Fruit fly (Drosophila melanogaster) whole organism, embryonic: ENCODE results near the gene ImpE3.

Experiments
- Antp ChIP-seq: fragments of 200-800 bp; sonication (Bioruptor generic); optimal IDR thresholded peaks from 3 replicates; lab custom pipeline; 2016; ENCODE audit warnings: missing biosample characterization, missing genetic modification characterization
- Atf3 ChIP-seq: fragments of 200-800 bp; sonication (Bioruptor generic); optimal IDR thresholded peaks from 3 replicates; lab custom pipeline; 2016; ENCODE audit warnings: missing biosample characterization, missing genetic modification characterization
- CG10462 ChIP-seq: fragments of 200-800 bp; sonication (Bioruptor generic); optimal IDR thresholded peaks from 2 replicates; lab custom pipeline; 2016; ENCODE audit warnings: missing biosample characterization, missing genetic modification characterization
- CG11085 ChIP-seq: fragments of 200-800 bp; sonication (Bioruptor generic); IDR thresholded peaks from 2 replicates; pipeline ENCODE4 v1.3.6; 2022; ENCODE audit warnings: missing biosample characterization, missing genetic modification characterization
- CG12155 ChIP-seq: fragments of 200-800 bp; sonication (Bioruptor generic); optimal IDR thresholded peaks from 3 replicates; lab custom pipeline; 2016; ENCODE audit warnings: missing biosample characterization, missing genetic modification characterization
- CG1233 ChIP-seq: fragments of 200-800 bp; sonication (Bioruptor generic); optimal IDR thresholded peaks from 4 replicates; lab custom pipeline; 2018; ENCODE audit warnings: missing biosample characterization, mild to moderate bottlenecking, missing genetic modification characterization
- CG15073 ChIP-seq: fragments of 200-800 bp; sonication (Bioruptor generic); optimal IDR thresholded peaks from 2 replicates; lab custom pipeline; 2016; ENCODE audit warnings: missing biosample characterization, missing genetic modification characterization
- CG15696 ChIP-seq: fragments of 200-800 bp; sonication (Bioruptor generic); optimal IDR thresholded peaks from 2 replicates; lab custom pipeline; 2019; ENCODE audit warnings: missing biosample characterization, mild to moderate bottlenecking, missing genetic modification characterization, moderate library complexity
- CG6175 ChIP-seq: fragments of 200-800 bp; sonication (Bioruptor generic); IDR thresholded peaks from 3 replicates; pipeline ENCODE4 v1.3.6; 2022; ENCODE audit warnings: missing biosample characterization, missing genetic modification characterization
- CG6791 ChIP-seq: fragments of 200-800 bp; sonication (Bioruptor generic); IDR thresholded peaks from 3 replicates; pipeline ENCODE4 v1.3.6; 2022; ENCODE audit warnings: missing biosample characterization, missing genetic modification characterization; ENCODE audit not compliant: partially characterized antibody
- CG6854 ChIP-seq: fragments of 200-800 bp; sonication (Bioruptor generic); optimal IDR thresholded peaks from 3 replicates; lab custom pipeline; 2017; ENCODE audit warnings: missing biosample characterization, mild to moderate bottlenecking, missing genetic modification characterization
- CG7928 ChIP-seq: fragments of 200-800 bp; sonication (Bioruptor generic); optimal IDR thresholded peaks from 2 replicates; lab custom pipeline; 2017; ENCODE audit warnings: missing biosample characterization, mild to moderate bottlenecking, missing genetic modification characterization
- CG8924 ChIP-seq: fragments of 200-800 bp; optimal IDR thresholded peaks from 3 replicates; lab custom pipeline; 2019; ENCODE audit warnings: missing biosample characterization, mild to moderate bottlenecking, missing genetic modification characterization, moderate library complexity
- CHES-1-like ChIP-seq: fragments of 200-800 bp; sonication (Bioruptor generic); optimal IDR thresholded peaks from 2 replicates; lab custom pipeline; 2016; ENCODE audit warnings: missing biosample characterization, missing genetic modification characterization
- CrebB ChIP-seq: fragments of 200-800 bp; sonication (Bioruptor generic); optimal IDR thresholded peaks from 3 replicates; lab custom pipeline; 2018; ENCODE audit warnings: missing biosample characterization, mild to moderate bottlenecking, missing genetic modification characterization
- HHEX ChIP-seq: fragments of 200-800 bp; sonication (Bioruptor generic); optimal IDR thresholded peaks from 3 replicates; lab custom pipeline; 2017; ENCODE audit warnings: missing biosample characterization, mild to moderate bottlenecking, missing genetic modification characterization, missing genetic modification reagents
- Hsf ChIP-seq: fragments of 200-800 bp; sonication (Bioruptor generic); optimal IDR thresholded peaks from 3 replicates; lab custom pipeline; 2016; ENCODE audit warnings: missing biosample characterization, missing genetic modification characterization
- Med ChIP-seq: fragments of 200-800 bp; sonication (Bioruptor generic); peaks from one replicate; lab custom pipeline; 2016; ENCODE audit warnings: missing biosample characterization, missing genetic modification characterization, mild to moderate bottlenecking, inconsistent platforms, moderate library complexity
- Nf-YA ChIP-seq: fragments of 200-800 bp; sonication (Bioruptor generic); IDR thresholded peaks from 2 replicates; pipeline ENCODE4 v1.3.6; 2022; ENCODE audit warnings: missing biosample characterization, missing genetic modification characterization
- Opbp ChIP-seq: fragments of 200-800 bp; sonication (Bioruptor generic); IDR thresholded peaks from 3 replicates; pipeline ENCODE4 v1.3.6; 2022; ENCODE audit warnings: missing biosample characterization, missing genetic modification characterization; ENCODE audit not compliant: partially characterized antibody
- Ravus ChIP-seq: fragments of 200-800 bp; sonication (Bioruptor generic); IDR thresholded peaks from 2 replicates; pipeline ENCODE4 v1.3.6; 2022; ENCODE audit warnings: missing biosample characterization, missing genetic modification characterization
- Tbp ChIP-seq: fragments of >200 bp; optimal IDR thresholded peaks from 2 replicates; lab custom pipeline; 2018; ENCODE audit warnings: missing biosample characterization, missing genetic modification characterization
- ab ChIP-seq: fragments of 200-800 bp; sonication (Bioruptor generic); optimal IDR thresholded peaks from 2 replicates; lab custom pipeline; 2016; ENCODE audit warnings: missing biosample characterization, missing genetic modification characterization
- ap ChIP-seq: fragments of 200-800 bp; sonication (Bioruptor generic); IDR thresholded peaks from 2 replicates; pipeline ENCODE4 v1.3.6; 2022; ENCODE audit warnings: missing biosample characterization, missing genetic modification characterization
- dan ChIP-seq: fragments of 200-800 bp; sonication (Bioruptor generic); IDR thresholded peaks from 2 replicates; pipeline ENCODE4 v1.3.6; 2022; ENCODE audit warnings: missing biosample characterization, missing genetic modification characterization
- fd64A ChIP-seq: fragments of 200-800 bp; sonication (Bioruptor generic); optimal IDR thresholded peaks from 3 replicates; lab custom pipeline; 2018; ENCODE audit warnings: missing biosample characterization, mild to moderate bottlenecking, missing genetic modification characterization
- gce ChIP-seq: fragments of 200-800 bp; sonication (Bioruptor generic); IDR thresholded peaks from 3 replicates; pipeline ENCODE4 v1.3.6; 2022; ENCODE audit warnings: missing biosample characterization, missing genetic modification characterization
- h ChIP-seq: fragments of >200 bp; optimal IDR thresholded peaks from 2 replicates; lab custom pipeline; 2017
- ind ChIP-seq: fragments of 200-800 bp; sonication (Bioruptor generic); optimal IDR thresholded peaks from 3 replicates; lab custom pipeline; 2016; ENCODE audit warnings: missing biosample characterization, missing genetic modification characterization
- lab ChIP-seq: fragments of 200-800 bp; sonication (Bioruptor generic); optimal IDR thresholded peaks from 3 replicates; lab custom pipeline; 2017; ENCODE audit warnings: missing biosample characterization, missing genetic modification characterization, mild to moderate bottlenecking, moderate library complexity, missing genetic modification reagents
- lov ChIP-seq, 2 experiments: fragments of 200-800 bp in 1 of 2; fragments of >200 bp in 1 of 2; sonication (Bioruptor generic) in 1 of 2; IDR thresholded peaks in 1 of 2; optimal IDR thresholded peaks in 1 of 2; 2 replicates in 1 of 2; 3 replicates in 1 of 2; pipeline versions ENCODE4 v1.3.6 to Lab custom; 2017 to 2022; ENCODE audit warnings: missing biosample characterization in 1 of 2, missing genetic modification characterization in 1 of 2
- pb ChIP-seq: fragments of 200-800 bp; sonication (Bioruptor generic); optimal IDR thresholded peaks from 3 replicates; lab custom pipeline; 2016; ENCODE audit warnings: missing biosample characterization, missing genetic modification characterization
- psq ChIP-seq: fragments of 200-800 bp; sonication (Bioruptor generic); optimal IDR thresholded peaks from 2 replicates; lab custom pipeline; 2017; ENCODE audit warnings: missing biosample characterization, missing genetic modification characterization
- sens ChIP-seq: fragments of 200-800 bp; sonication (Bioruptor generic); peaks from one replicate; lab custom pipeline; 2016; ENCODE audit warnings: missing biosample characterization, missing genetic modification characterization
- sima ChIP-seq: fragments of 200-800 bp; sonication (Bioruptor generic); optimal IDR thresholded peaks from 2 replicates; lab custom pipeline; 2016; ENCODE audit warnings: missing biosample characterization, missing genetic modification characterization
- slp2 ChIP-seq: fragments of 200-800 bp; sonication (Bioruptor generic); optimal IDR thresholded peaks from 2 replicates; lab custom pipeline; 2016; ENCODE audit warnings: missing biosample characterization, missing genetic modification characterization
- stwl ChIP-seq: fragments of 200-800 bp; sonication (Bioruptor generic); optimal IDR thresholded peaks from 3 replicates; lab custom pipeline; 2018; ENCODE audit warnings: missing biosample characterization, mild to moderate bottlenecking, missing genetic modification characterization, moderate library complexity

Gene ImpE3

dm6 chr3R:7981396-7981795 lies 48.0 kb downstream of the ImpE3 start (continued):
- TF ChIP-seq Tbp (GFP tag; lab: Kevin White, UChicago) = no peak
- no peak for TF ChIP-seq gce (GFP tag; lab: Robert Waterston, UW)
- TF ChIP-seq CG6175 = no peak
- peak; percentile 3 for TF ChIP-seq CG15696 (tag; lab: Kevin White, UChicago)
- no peak for TF ChIP-seq dan (GFP tag; lab: Robert Waterston, UW)
- no peak for TF ChIP-seq HHEX (GFP tag; lab: Kevin White, UChicago)
- TF ChIP-seq slp2 (GFP tag; lab: Kevin White, UChicago) = no peak
- TF ChIP-seq ind (GFP tag; lab: Kevin White, UChicago) = no peak
- TF ChIP-seq sens (GFP tag; lab: Kevin White, UChicago) = peak; percentile 7
- no peak for TF ChIP-seq CG7928 (GFP tag; lab: Kevin White, UChicago)
- TF ChIP-seq fd64A (GFP tag; lab: Kevin White, UChicago) = no peak
- no peak for TF ChIP-seq Ravus (GFP tag; lab: Robert Waterston, UW)
- peak; percentile 74 for TF ChIP-seq Med (GFP tag; lab: Kevin White, UChicago)
- no peak for TF ChIP-seq CG12155 (GFP tag; lab: Kevin White, UChicago)
- TF ChIP-seq CG11085 = no peak
- TF ChIP-seq Atf3 (GFP tag; lab: Kevin White, UChicago) = no peak
- TF ChIP-seq CG6791 = no peak
- TF ChIP-seq CrebB = no peak
- TF ChIP-seq Nf-YA (GFP tag; lab: Robert Waterston, UW) = no peak
- no peak for TF ChIP-seq pb (GFP tag; lab: Kevin White, UChicago)
- no peak for TF ChIP-seq Opbp
- no peak for TF ChIP-seq CG10462 (GFP tag; lab: Kevin White, UChicago)
- TF ChIP-seq psq (GFP tag; lab: Kevin White, UChicago) = no peak
- TF ChIP-seq stwl = peak; percentile 47
- TF ChIP-seq h (lab: Kevin White, UChicago) = no peak
- TF ChIP-seq CG15073 (GFP tag; lab: Kevin White, UChicago) = no peak
- TF ChIP-seq CG8924 = no peak
- no peak for TF ChIP-seq ap
- no peak for TF ChIP-seq lab
- TF ChIP-seq CG6854 = no peak

- TF ChIP-seq Antp (GFP tag; lab: Kevin White, UChicago) (no peak), CG1233 (GFP tag; lab: Kevin White, UChicago) (no peak), sima (no peak), lov (optimal IDR thresholded peaks at IDR 0.05; lab: Kevin White, UChicago) (no peak), lov (GFP tag; IDR thresholded peaks at IDR 0.05; lab: Robert Waterston, UW) (no peak), ab (GFP tag; lab: Kevin White, UChicago) (no peak), Hsf (GFP tag; lab: Kevin White, UChicago) (no peak), CHES-1-like (GFP tag; lab: Kevin White, UChicago) (no peak)
- TF ChIP-seq, all 482 proteins: peak for 0
Observed at dm6 chr3R:7980222-7980621, 49.1 kb downstream of the ImpE3 start, which contains the start of gene Sfp84E. Sfp84E (minus strand) TSS chr3R:7980322.
